Worm (Caenorhabditis elegans): Measurements from ENCODE around the gene rrf-3.

- no peak for TF ChIP-seq fax-1 (tag; optimal IDR thresholded peaks at IDR 0.05)
- TF ChIP-seq unc-55 (GFP tag; optimal IDR thresholded peaks at IDR 0.05), result no peak
- no peak for TF ChIP-seq zip-5 (tag; optimal IDR thresholded peaks at IDR 0.05)
- no peak for TF ChIP-seq pqm-1 (tag; optimal IDR thresholded peaks at IDR 0.05)
- no peak for TF ChIP-seq ceh-45 (GFP tag; IDR thresholded peaks at IDR 0.05)
- TF ChIP-seq ceh-48 (tag; optimal IDR thresholded peaks at IDR 0.05), result no peak
- no peak for TF ChIP-seq elt-2 (tag; optimal IDR thresholded peaks at IDR 0.05)
- TF ChIP-seq unc-42 (tag; optimal IDR thresholded peaks at IDR 0.05), result no peak
- TF ChIP-seq ceh-19 (GFP tag; optimal IDR thresholded peaks at IDR 0.05), result no peak
Observed at ce11 chrII:8187516-8187915, 25.3 kb downstream of the rrf-3 start.

All from whole organism, late embryonic.